Worm (Caenorhabditis elegans) whole organism, midembryonic: ENCODE results near the gene cri-3.

Experiments used
- T22C8.4 ChIP-seq: fragments of 200-800 bp; sonication (Bioruptor generic); IDR thresholded peaks from 2 replicates; pipeline ENCODE4 v1.3.6; 2022; ENCODE audit warnings: missing genetic modification characterization, missing compliant biosample characterization
- cog-1 ChIP-seq: sonication (generic microtip); optimal IDR thresholded peaks from 2 replicates; lab custom pipeline; 2016; ENCODE audit warnings: missing genetic modification characterization, missing compliant biosample characterization
- flt-1 ChIP-seq: fragments of 200-800 bp; sonication (Bioruptor generic); IDR thresholded peaks from 2 replicates; pipeline ENCODE4 v1.3.6; 2022; ENCODE audit warnings: missing genetic modification characterization, missing compliant biosample characterization
- klf-2 ChIP-seq: fragments of 200-800 bp; sonication (Bioruptor generic); conservative IDR thresholded peaks from 2 replicates; pipeline ENCODE4 v1.3.6; 2022; ENCODE audit warnings: missing genetic modification reagents, missing genetic modification characterization, missing compliant biosample characterization
- med-1 ChIP-seq: sonication (generic microtip); optimal IDR thresholded peaks from 2 replicates; lab custom pipeline; 2017; ENCODE audit warnings: missing genetic modification characterization, mild to moderate bottlenecking, missing compliant biosample characterization, antibody characterized with exemption, missing genetic modification reagents; ENCODE audit not compliant: insufficient read depth
- ref-1 ChIP-seq: fragments of 200-800 bp; sonication (Bioruptor generic); conservative IDR thresholded peaks from 2 replicates; pipeline ENCODE4 v1.3.6; 2022; ENCODE audit warnings: missing genetic modification reagents, missing genetic modification characterization, missing compliant biosample characterization
- tab-1 ChIP-seq: fragments of 200-800 bp; sonication (Bioruptor generic); IDR thresholded peaks from 2 replicates; pipeline ENCODE4 v1.3.6; 2022; ENCODE audit warnings: missing genetic modification characterization, missing compliant biosample characterization

DNA sequence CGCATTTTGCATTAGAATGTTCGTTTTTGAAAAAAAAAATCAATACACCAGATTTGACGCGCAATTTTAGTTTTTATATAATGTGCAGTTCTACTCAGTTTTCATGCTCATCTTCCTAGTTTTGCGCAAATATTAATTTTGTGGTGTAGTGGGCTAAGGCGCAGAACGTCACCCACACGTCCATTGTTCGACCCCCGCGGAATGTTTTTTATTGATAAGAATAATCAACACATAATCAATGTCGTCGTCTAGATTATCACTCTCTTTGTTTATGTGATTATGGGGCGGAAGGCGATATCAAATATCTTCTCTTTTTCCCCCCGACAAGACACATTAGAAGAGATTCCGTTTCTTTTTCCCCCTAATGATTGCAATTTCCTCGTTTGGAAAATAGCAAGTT, 40.4 kb upstream of the cri-3 start:
- TF ChIP-seq flt-1 (no peak), klf-2 (GFP tag; lab: Robert Waterston, UW) (no peak), ref-1 (GFP tag; lab: Robert Waterston, UW) (no peak), cog-1 (no peak), T22C8.4 (GFP tag; lab: Robert Waterston, UW) (no peak), med-1 (no peak), tab-1 (GFP tag; lab: Robert Waterston, UW) (no peak)
